Fruit fly (Drosophila melanogaster) whole organism, prepupa: Measurements from ENCODE around the gene REPTOR.

Source experiments
- CG10631 ChIP-seq: fragments of 200-800 bp; sonication (Bioruptor generic); optimal IDR thresholded peaks from 2 replicates; lab custom pipeline; 2016; ENCODE audit warnings: missing biosample characterization, missing genetic modification characterization
- CG10669 ChIP-seq: fragments of 200-800 bp; sonication (Bioruptor generic); optimal IDR thresholded peaks from 3 replicates; lab custom pipeline; 2018; ENCODE audit warnings: missing biosample characterization, mild to moderate bottlenecking, missing genetic modification characterization, moderate library complexity
- CG11294 ChIP-seq: fragments of 200-800 bp; sonication (Bioruptor generic); IDR thresholded peaks from 2 replicates; pipeline ENCODE4 v1.3.6; 2022; ENCODE audit warnings: missing biosample characterization, missing genetic modification characterization
- CG11762 ChIP-seq: fragments of 200-800 bp; sonication (Bioruptor generic); optimal IDR thresholded peaks from 3 replicates; lab custom pipeline; 2016; ENCODE audit warnings: missing biosample characterization, missing genetic modification characterization; ENCODE audit not compliant: insufficient read depth
- CG11902 ChIP-seq: fragments of 200-800 bp; sonication (Bioruptor generic); optimal IDR thresholded peaks from 3 replicates; lab custom pipeline; 2016; ENCODE audit warnings: missing biosample characterization, missing genetic modification characterization
- CG15336 ChIP-seq: fragments of 200-800 bp; sonication (Bioruptor generic); IDR thresholded peaks from 2 replicates; pipeline ENCODE4 v1.3.6; 2022; ENCODE audit warnings: missing biosample characterization, missing genetic modification characterization
- CG1621 ChIP-seq: fragments of 200-800 bp; sonication (Bioruptor generic); optimal IDR thresholded peaks from 3 replicates; lab custom pipeline; 2018; ENCODE audit warnings: missing biosample characterization, mild to moderate bottlenecking, missing genetic modification characterization
- CG3032 ChIP-seq: fragments of 200-800 bp; optimal IDR thresholded peaks from 2 replicates; lab custom pipeline; 2019; ENCODE audit warnings: missing biosample characterization, mild to moderate bottlenecking, missing genetic modification characterization, moderate library complexity
- CG32006 ChIP-seq: fragments of 200-800 bp; sonication (Bioruptor generic); optimal IDR thresholded peaks from 3 replicates; lab custom pipeline; 2017; ENCODE audit warnings: missing biosample characterization, mild to moderate bottlenecking, missing genetic modification characterization
- CG34406 ChIP-seq: fragments of 200-800 bp; sonication (Bioruptor generic); optimal IDR thresholded peaks from 3 replicates; lab custom pipeline; 2016; ENCODE audit warnings: missing biosample characterization, missing genetic modification characterization
- CG3919 ChIP-seq: fragments of 200-800 bp; sonication (Bioruptor generic); optimal IDR thresholded peaks from 3 replicates; lab custom pipeline; 2016; ENCODE audit warnings: missing biosample characterization, missing genetic modification characterization
- CG6163 ChIP-seq: fragments of 200-800 bp; sonication (Bioruptor generic); IDR thresholded peaks from 3 replicates; pipeline ENCODE4 v1.3.6; 2022; ENCODE audit warnings: missing biosample characterization, missing genetic modification characterization
- CG6276 ChIP-seq: fragments of 200-800 bp; sonication (Bioruptor generic); optimal IDR thresholded peaks from 2 replicates; lab custom pipeline; 2017; ENCODE audit warnings: missing biosample characterization, mild to moderate bottlenecking, missing genetic modification characterization
- CG6792 ChIP-seq: fragments of 200-800 bp; sonication (Bioruptor generic); optimal IDR thresholded peaks from 3 replicates; lab custom pipeline; 2016; ENCODE audit warnings: missing biosample characterization, missing genetic modification characterization
- CG6808 ChIP-seq: fragments of 200-800 bp; sonication (Bioruptor generic); optimal IDR thresholded peaks from 3 replicates; lab custom pipeline; 2017; ENCODE audit warnings: missing biosample characterization, missing genetic modification characterization, mild to moderate bottlenecking, moderate library complexity, missing genetic modification reagents
- CG6854 ChIP-seq: fragments of 200-800 bp; sonication (Bioruptor generic); optimal IDR thresholded peaks from 2 replicates; lab custom pipeline; 2017; ENCODE audit warnings: missing biosample characterization, mild to moderate bottlenecking, missing genetic modification characterization
- CG7368 ChIP-seq: fragments of 200-800 bp; sonication (Bioruptor generic); optimal IDR thresholded peaks from 3 replicates; lab custom pipeline; 2016; ENCODE audit warnings: missing biosample characterization, missing genetic modification characterization
- CG8319 ChIP-seq: fragments of 200-800 bp; sonication (Bioruptor generic); optimal IDR thresholded peaks from 3 replicates; lab custom pipeline; 2016; ENCODE audit warnings: missing biosample characterization, missing genetic modification characterization
- CG8632 ChIP-seq: fragments of 200-800 bp; sonication (Bioruptor generic); optimal IDR thresholded peaks from 3 replicates; lab custom pipeline; 2016; ENCODE audit warnings: missing biosample characterization, missing genetic modification characterization
- Eip75B ChIP-seq: fragments of 200-800 bp; sonication (Bioruptor generic); optimal IDR thresholded peaks from 3 replicates; lab custom pipeline; 2016; ENCODE audit warnings: missing biosample characterization, missing genetic modification characterization
- Eip78C ChIP-seq: fragments of 200-800 bp; sonication (Bioruptor generic); peaks from one replicate; lab custom pipeline; 2016; ENCODE audit warnings: missing biosample characterization, missing genetic modification characterization
- Eip93F ChIP-seq: fragments of 200-800 bp; sonication (Bioruptor generic); optimal IDR thresholded peaks from 2 replicates; lab custom pipeline; 2016; ENCODE audit warnings: missing biosample characterization, mild to moderate bottlenecking, missing genetic modification characterization
- Ets21C ChIP-seq: fragments of 200-800 bp; sonication (Bioruptor generic); optimal IDR thresholded peaks from 3 replicates; lab custom pipeline; 2016; ENCODE audit warnings: missing biosample characterization, missing genetic modification characterization
- Gug ChIP-seq: fragments of 200-800 bp; sonication (Bioruptor generic); IDR thresholded peaks from 2 replicates; pipeline ENCODE4 v1.3.6; 2022; ENCODE audit warnings: missing biosample characterization, missing genetic modification characterization
- Hr38 ChIP-seq: sonication (Bioruptor generic); optimal IDR thresholded peaks from 2 replicates; lab custom pipeline; 2016; ENCODE audit warnings: missing biosample characterization, missing genetic modification characterization
- Hr39 ChIP-seq: fragments of 200-800 bp; sonication (Bioruptor generic); optimal IDR thresholded peaks from 2 replicates; lab custom pipeline; 2016; ENCODE audit warnings: missing biosample characterization, missing genetic modification characterization
- Hr4 ChIP-seq: fragments of 200-800 bp; sonication (Bioruptor generic); optimal IDR thresholded peaks from 3 replicates; lab custom pipeline; 2016; ENCODE audit warnings: missing biosample characterization, missing genetic modification characterization
- Lpt ChIP-seq: fragments of 200-800 bp; sonication (Bioruptor generic); optimal IDR thresholded peaks from 3 replicates; lab custom pipeline; 2016; ENCODE audit warnings: missing biosample characterization, missing genetic modification characterization
- OdsH ChIP-seq: fragments of 200-800 bp; sonication (Bioruptor generic); optimal IDR thresholded peaks from 3 replicates; lab custom pipeline; 2016; ENCODE audit warnings: missing biosample characterization, missing genetic modification characterization
- Smox ChIP-seq: fragments of 200-800 bp; sonication (Bioruptor generic); optimal IDR thresholded peaks from 3 replicates; lab custom pipeline; 2016; ENCODE audit warnings: missing biosample characterization, missing genetic modification characterization
- Sox102F ChIP-seq: fragments of 200-800 bp; sonication (Bioruptor generic); optimal IDR thresholded peaks from 2 replicates; lab custom pipeline; 2016; ENCODE audit warnings: missing biosample characterization, mild to moderate bottlenecking, missing genetic modification characterization
- Sox14 ChIP-seq: fragments of 200-800 bp; sonication (Bioruptor generic); optimal IDR thresholded peaks from 3 replicates; lab custom pipeline; 2016; ENCODE audit warnings: missing biosample characterization, missing genetic modification characterization
- Sox15 ChIP-seq: fragments of 200-800 bp; sonication (Bioruptor generic); optimal IDR thresholded peaks from 3 replicates; lab custom pipeline; 2016; ENCODE audit warnings: missing biosample characterization, missing genetic modification characterization
- acj6 ChIP-seq: fragments of 200-800 bp; sonication (Bioruptor generic); optimal IDR thresholded peaks from 3 replicates; lab custom pipeline; 2016; ENCODE audit warnings: missing biosample characterization, missing genetic modification characterization
- cyc ChIP-seq: fragments of 200-800 bp; sonication (Bioruptor generic); optimal IDR thresholded peaks from 3 replicates; lab custom pipeline; 2016; ENCODE audit warnings: missing biosample characterization, missing genetic modification characterization
- dac ChIP-seq: fragments of 200-800 bp; sonication (Bioruptor generic); optimal IDR thresholded peaks from 2 replicates; lab custom pipeline; 2017; ENCODE audit warnings: missing biosample characterization, mild to moderate bottlenecking, missing genetic modification characterization
- dsx ChIP-seq: fragments of 200-800 bp; optimal IDR thresholded peaks from 3 replicates; lab custom pipeline; 2019; ENCODE audit warnings: missing biosample characterization, mild to moderate bottlenecking, missing genetic modification characterization, moderate library complexity; ENCODE audit not compliant: poor library complexity, severe bottlenecking
- fd59A ChIP-seq: fragments of 200-800 bp; sonication (Bioruptor generic); optimal IDR thresholded peaks from 2 replicates; lab custom pipeline; 2017; ENCODE audit warnings: missing biosample characterization, mild to moderate bottlenecking, missing genetic modification characterization, missing genetic modification reagents
- fkh ChIP-seq: fragments of 200-800 bp; sonication (Bioruptor generic); optimal IDR thresholded peaks from 3 replicates; lab custom pipeline; 2017; ENCODE audit warnings: missing biosample characterization, mild to moderate bottlenecking, missing genetic modification characterization, moderate library complexity
- lz ChIP-seq: fragments of 200-800 bp; sonication (Bioruptor generic); optimal IDR thresholded peaks from 3 replicates; lab custom pipeline; 2016; ENCODE audit warnings: missing biosample characterization, missing genetic modification characterization
- net ChIP-seq: fragments of 200-800 bp; sonication (Bioruptor generic); optimal IDR thresholded peaks from 3 replicates; lab custom pipeline; 2016; ENCODE audit warnings: missing biosample characterization, missing genetic modification characterization
- salr ChIP-seq, 2 experiments: fragments of 200-800 bp; sonication (Bioruptor generic); optimal IDR thresholded peaks; 3 replicates each; lab custom pipeline; 2016 to 2018; ENCODE audit warnings: missing biosample characterization in 2 of 2, missing genetic modification characterization in 2 of 2, mild to moderate bottlenecking in 1 of 2
- spab ChIP-seq: fragments of 200-800 bp; sonication (Bioruptor generic); optimal IDR thresholded peaks from 2 replicates; lab custom pipeline; 2017; ENCODE audit warnings: missing biosample characterization, mild to moderate bottlenecking, missing genetic modification characterization, missing genetic modification reagents
- svp ChIP-seq: fragments of 200-800 bp; sonication (Bioruptor generic); peaks from one replicate; lab custom pipeline; 2016; ENCODE audit warnings: missing biosample characterization, missing genetic modification characterization
- vri ChIP-seq: fragments of 200-800 bp; sonication (Bioruptor generic); optimal IDR thresholded peaks from 3 replicates; lab custom pipeline; 2016; ENCODE audit warnings: missing biosample characterization, mild to moderate bottlenecking, missing genetic modification characterization

Gene REPTOR

DNA sequence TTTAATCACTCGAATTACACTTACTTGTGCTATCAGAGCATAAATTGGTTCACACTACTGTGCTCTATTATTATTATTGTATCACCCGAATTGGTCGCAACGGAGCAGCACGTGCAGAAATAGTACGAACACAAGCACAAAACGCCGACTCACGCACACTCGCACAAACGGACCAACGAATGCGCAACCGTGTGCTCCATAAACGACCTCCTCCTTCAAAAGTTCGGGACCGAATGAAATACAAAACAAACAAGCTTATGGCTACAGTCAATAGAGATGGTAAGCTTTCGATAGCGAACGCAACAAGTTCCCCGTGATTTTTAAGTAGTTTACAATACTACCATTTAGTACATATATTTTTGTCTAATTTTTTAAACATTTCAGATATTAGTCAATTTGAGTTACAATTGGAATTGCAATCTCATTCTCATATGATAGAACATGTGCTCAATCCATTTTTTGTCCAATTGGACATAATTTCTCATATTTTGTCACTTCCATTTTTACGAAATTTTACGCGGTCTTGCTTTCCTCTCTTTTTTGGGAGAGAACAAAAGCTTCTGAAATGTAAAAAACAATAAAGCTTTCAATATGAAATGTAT is 38.9 kb downstream of the REPTOR start, which contains the start of gene Cftr (continued):
- TF ChIP-seq CG6792 (GFP tag; lab: Kevin White, UChicago), result peak; percentile 7
- TF ChIP-seq CG11762 (GFP tag; lab: Kevin White, UChicago), result no peak
- TF ChIP-seq cyc, result peak; percentile 33
- no peak for TF ChIP-seq CG6276 (GFP tag; lab: Kevin White, UChicago)
- no peak for TF ChIP-seq dac (GFP tag; lab: Kevin White, UChicago)
- TF ChIP-seq CG10669 (GFP tag; lab: Kevin White, UChicago), result peak; percentile 21
- TF ChIP-seq vri (GFP tag; lab: Kevin White, UChicago), result peak; percentile 91
- peak; percentile 67 for TF ChIP-seq Smox
- TF ChIP-seq lz (GFP tag; lab: Kevin White, UChicago), result peak; percentile 60
- no peak for TF ChIP-seq CG11902 (GFP tag; lab: Kevin White, UChicago)
- TF ChIP-seq CG7368 (GFP tag; lab: Kevin White, UChicago), result no peak
- TF ChIP-seq Eip78C (GFP tag; lab: Kevin White, UChicago), result peak; percentile 76
- no peak for TF ChIP-seq CG8319 (GFP tag; lab: Kevin White, UChicago)
- no peak for TF ChIP-seq CG11294 (GFP tag; lab: Robert Waterston, UW)
- TF ChIP-seq CG10631 (GFP tag; lab: Kevin White, UChicago), result no peak
- no peak for TF ChIP-seq CG32006 (GFP tag; lab: Kevin White, UChicago)
- TF ChIP-seq CG15336 (GFP tag; lab: Robert Waterston, UW), result peak; percentile 16; the same call in 1 of the 2 replicates
- no peak for TF ChIP-seq spab (GFP tag; lab: Kevin White, UChicago)
- no peak for TF ChIP-seq Hr39 (GFP tag; lab: Kevin White, UChicago)
- TF ChIP-seq Gug (GFP tag; lab: Robert Waterston, UW), result 0 out of 2 replicates have a peak, but pooled peaks have one; percentile 27
- TF ChIP-seq CG6808 (GFP tag; lab: Kevin White, UChicago), result peak; percentile 4
- no peak for TF ChIP-seq Hr38 (GFP tag; lab: Kevin White, UChicago)
- TF ChIP-seq salr (GFP tag; optimal IDR thresholded peaks at IDR 0.05; lab: Kevin White, UChicago), result no peak
- peak; percentile 18 for TF ChIP-seq CG3032 (tag; lab: Kevin White, UChicago)
- TF ChIP-seq dsx (GFP tag; lab: Kevin White, UChicago), result peak; percentile 60
- TF ChIP-seq CG3919 (GFP tag; lab: Kevin White, UChicago), result peak; percentile 47
- TF ChIP-seq net (GFP tag; lab: Kevin White, UChicago), result peak; percentile 48
- TF ChIP-seq CG6163, result peak; percentile 61
- peak; percentile 2 for TF ChIP-seq Hr4 (GFP tag; lab: Kevin White, UChicago)
- peak; percentile 93 for TF ChIP-seq fkh (GFP tag; lab: Kevin White, UChicago)
- TF ChIP-seq CG1621 (tag; lab: Kevin White, UChicago), result peak; percentile 32
- TF ChIP-seq Eip75B (GFP tag; lab: Kevin White, UChicago), result peak; percentile 60
- peak; percentile 71 for TF ChIP-seq Sox102F (GFP tag; lab: Kevin White, UChicago)
- TF ChIP-seq Sox14 (GFP tag; lab: Kevin White, UChicago), result peak; percentile 67
- no peak for TF ChIP-seq fd59A (GFP tag; lab: Kevin White, UChicago)
- peak; percentile 68 for TF ChIP-seq CG6854
- no peak for TF ChIP-seq Sox15 (GFP tag; lab: Kevin White, UChicago)
- TF ChIP-seq Lpt (GFP tag; lab: Kevin White, UChicago), result peak; percentile 61

DNA sequence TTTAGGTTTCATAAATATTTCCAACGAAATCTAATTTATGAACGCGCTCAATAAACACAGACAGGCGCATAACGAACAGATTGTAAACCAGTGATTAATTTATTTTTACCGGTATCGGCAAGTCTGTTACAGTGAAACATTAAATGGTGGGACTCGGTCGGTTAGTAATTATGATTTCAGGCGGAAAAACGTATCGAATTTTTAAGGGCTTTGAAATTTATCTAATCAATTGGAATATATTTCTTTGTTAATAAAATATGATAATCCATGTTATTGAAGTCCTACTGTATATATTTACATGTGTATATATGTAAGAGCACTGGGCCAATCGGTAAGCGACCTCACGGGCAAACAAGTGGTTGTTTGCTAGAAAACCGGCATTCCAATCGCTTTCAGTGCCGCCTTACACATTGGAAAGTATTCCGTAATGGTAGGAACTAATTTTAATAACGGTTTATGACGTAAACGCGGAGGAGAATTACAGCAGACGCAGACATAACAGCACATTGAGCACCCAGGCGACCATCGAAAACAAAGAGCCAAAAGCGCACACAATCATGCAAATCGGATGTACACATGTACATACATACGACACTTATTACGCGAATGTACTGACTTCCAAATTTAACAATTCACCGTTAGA is 39.5 kb downstream of the REPTOR start:
- peak; percentile 96 for TF ChIP-seq Smox
- TF ChIP-seq CG15336 (GFP tag; lab: Robert Waterston, UW), result peak; percentile 94
- peak; percentile 91 for TF ChIP-seq Ets21C (GFP tag; lab: Kevin White, UChicago)
- TF ChIP-seq vri (GFP tag; lab: Kevin White, UChicago), result peak; percentile 91
- peak; percentile 99 for TF ChIP-seq svp (GFP tag; lab: Kevin White, UChicago)
- peak; percentile 76 for TF ChIP-seq CG11762 (GFP tag; lab: Kevin White, UChicago)
- TF ChIP-seq spab (GFP tag; lab: Kevin White, UChicago), result peak; percentile 62
- TF ChIP-seq Eip93F, result peak; percentile 45
- TF ChIP-seq cyc, result peak; percentile 90
- peak; percentile 64 for TF ChIP-seq fkh (GFP tag; lab: Kevin White, UChicago)
- peak; percentile 93 for TF ChIP-seq CG32006 (GFP tag; lab: Kevin White, UChicago)
- peak; percentile 37 for TF ChIP-seq Lpt (GFP tag; lab: Kevin White, UChicago)
- peak; percentile 93 for TF ChIP-seq CG34406 (GFP tag; lab: Kevin White, UChicago)
- TF ChIP-seq CG10631 (GFP tag; lab: Kevin White, UChicago), result peak; percentile 82
- TF ChIP-seq fd59A (GFP tag; lab: Kevin White, UChicago), result peak; percentile 80
- peak; percentile 92 for TF ChIP-seq net (GFP tag; lab: Kevin White, UChicago)
- peak; percentile 96 for TF ChIP-seq OdsH (GFP tag; lab: Kevin White, UChicago)
- no peak for TF ChIP-seq CG1621 (tag; lab: Kevin White, UChicago)
- peak; percentile 93 for TF ChIP-seq Sox14 (GFP tag; lab: Kevin White, UChicago)
- TF ChIP-seq Hr4 (GFP tag; lab: Kevin White, UChicago), result peak; percentile 95
- peak; percentile 47 for TF ChIP-seq CG6854
- TF ChIP-seq Eip78C (GFP tag; lab: Kevin White, UChicago), result peak; percentile 99
- peak; percentile 93 for TF ChIP-seq CG8632 (GFP tag; lab: Kevin White, UChicago)
- TF ChIP-seq acj6, result peak; percentile 96
- peak; percentile 85 for TF ChIP-seq CG6792 (GFP tag; lab: Kevin White, UChicago)
- peak; percentile 97 for TF ChIP-seq Hr39 (GFP tag; lab: Kevin White, UChicago)
